Worm (Caenorhabditis elegans): Measurements from ENCODE around the gene rsf-1.
A peak's percentile ranks its signal among the peaks of the same experiment; 100 is the strongest.

rsf-1 gene

DNA sequence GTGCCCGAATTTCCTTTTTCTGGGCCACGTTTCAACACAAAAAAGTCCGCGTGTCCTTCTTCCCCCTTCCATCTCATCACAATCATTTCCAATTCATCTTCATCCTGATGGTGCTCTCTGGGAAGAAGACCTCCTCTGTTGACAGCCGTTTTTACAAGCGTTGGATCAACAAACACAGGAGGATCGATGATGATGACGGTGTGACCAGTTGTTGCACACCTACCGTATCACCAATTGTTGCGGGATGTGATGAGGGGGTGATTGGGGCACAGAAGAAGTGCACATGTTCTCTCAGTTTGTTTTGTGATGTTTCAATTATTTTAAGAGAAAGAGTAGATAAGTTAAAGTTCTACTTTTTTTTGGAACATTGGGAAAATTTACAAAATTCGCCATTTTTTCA lies 30.7 kb upstream of the rsf-1 start (continued):
- TF ChIP-seq unc-130 (tag; optimal IDR thresholded peaks at IDR 0.05) (peak; percentile 70), ama-1 (optimal IDR thresholded peaks at IDR 0.05) (no peak), isw-1 (GFP tag; IDR thresholded peaks at IDR 0.05) (no peak), lin-14 (GFP tag; optimal IDR thresholded peaks at IDR 0.05) (peak; percentile 52), grh-1 (GFP tag; IDR thresholded peaks at IDR 0.05) (no peak), rnt-1 (tag; optimal IDR thresholded peaks at IDR 0.05) (peak; percentile 76), nhr-11 (tag; optimal IDR thresholded peaks at IDR 0.05) (no peak), nhr-84 (tag; optimal IDR thresholded peaks at IDR 0.05) (no peak), ets-5 (GFP tag; IDR thresholded peaks at IDR 0.05) (no peak), unc-86 (tag; optimal IDR thresholded peaks at IDR 0.05) (no peak), mep-1 (tag; optimal IDR thresholded peaks at IDR 0.05) (no peak), efl-1 (optimal IDR thresholded peaks at IDR 0.05) (no peak), efl-1 (GFP tag; optimal IDR thresholded peaks at IDR 0.05 in 1 of 2) (peak in 1 of 2 experiments; percentile 37), fkh-8 (tag; optimal IDR thresholded peaks at IDR 0.05) (no peak), efl-3 (GFP tag; optimal IDR thresholded peaks at IDR 0.05) (no peak), lin-15B (tag; optimal IDR thresholded peaks at IDR 0.05) (no peak)

DNA sequence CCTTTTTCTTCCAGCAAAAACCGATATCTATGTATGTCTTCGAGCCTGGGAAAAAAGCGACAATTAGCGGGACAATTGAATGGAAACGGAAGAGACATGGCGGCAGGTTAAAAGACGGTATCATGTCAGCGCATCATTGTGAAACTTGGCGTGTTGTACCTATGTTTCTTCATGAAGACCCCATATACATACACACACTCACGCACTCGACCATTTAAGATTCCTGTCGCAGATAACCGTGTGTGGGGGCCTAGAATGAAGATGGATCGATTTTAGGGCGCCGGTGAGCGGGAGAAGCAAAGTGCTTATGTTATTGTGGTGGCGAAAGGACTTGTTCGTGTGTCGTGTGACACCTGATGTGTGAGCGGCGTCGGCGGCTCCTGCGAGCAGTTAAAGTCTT lies 29.3 kb upstream of the rsf-1 start:
- peak; percentile 10 for TF ChIP-seq rnt-1 (tag; optimal IDR thresholded peaks at IDR 0.05)
- no peak for TF ChIP-seq C34B4.2 (tag; optimal IDR thresholded peaks at IDR 0.05)

ce11 chrII:11279971-11280370 lies 26.2 kb upstream of the rsf-1 start:
- peak; percentile 1 for TF ChIP-seq nhr-90 (tag; optimal IDR thresholded peaks at IDR 0.05; ENCODE audit: poor library complexity)
- TF ChIP-seq efl-1 (optimal IDR thresholded peaks at IDR 0.05), result no peak
- TF ChIP-seq efl-1 (GFP tag; optimal IDR thresholded peaks at IDR 0.05 in 1 of 2), result no peak
- no peak for TF ChIP-seq aha-1 (tag; optimal IDR thresholded peaks at IDR 0.05)
- TF ChIP-seq rnt-1 (tag; optimal IDR thresholded peaks at IDR 0.05), result peak; percentile 14
- peak; percentile 6 for TF ChIP-seq tbx-2 (tag; optimal IDR thresholded peaks at IDR 0.05)
- TF ChIP-seq blmp-1 (tag; optimal IDR thresholded peaks at IDR 0.05), result peak; percentile 32
- no peak for TF ChIP-seq C04F5.9 (tag; optimal IDR thresholded peaks at IDR 0.05)
- no peak for TF ChIP-seq nhr-76 (tag; optimal IDR thresholded peaks at IDR 0.05)
- TF ChIP-seq lsy-2 (tag; optimal IDR thresholded peaks at IDR 0.05), result peak; percentile 12 to 45
- peak; percentile 56 for TF ChIP-seq nhr-85 (tag)
- peak; percentile 32 for TF ChIP-seq unc-130 (tag; optimal IDR thresholded peaks at IDR 0.05)

DNA sequence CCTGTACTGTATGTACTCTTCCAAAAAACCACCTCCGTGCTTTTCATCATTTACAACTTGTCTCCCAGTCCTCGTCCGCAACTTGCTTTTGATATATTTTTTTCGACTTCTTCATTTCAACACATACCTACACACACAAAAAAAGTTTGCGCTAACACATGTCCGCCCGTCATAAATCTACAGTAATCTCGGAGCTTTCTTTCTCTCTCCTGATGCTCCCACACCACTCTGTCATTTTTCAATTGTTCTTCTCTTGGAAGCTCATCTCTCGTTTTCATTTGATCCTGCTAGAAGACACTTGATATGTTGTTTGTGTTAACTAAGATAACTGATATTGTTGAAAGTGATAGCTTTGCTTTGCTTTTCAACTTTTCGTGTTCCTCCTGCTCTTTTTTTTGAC lies 25.0 kb upstream of the rsf-1 start:
- TF ChIP-seq nhr-85 (tag) (peak; percentile 54), rnt-1 (tag; optimal IDR thresholded peaks at IDR 0.05) (peak; percentile 54), snu-23 (GFP tag; optimal IDR thresholded peaks at IDR 0.05) (peak; percentile 1), ets-5 (GFP tag; IDR thresholded peaks at IDR 0.05) (no peak), unc-130 (tag; optimal IDR thresholded peaks at IDR 0.05) (peak; percentile 94), lsy-2 (tag; optimal IDR thresholded peaks at IDR 0.05) (peak; percentile 45 to 84), nhr-19 (GFP tag; conservative IDR thresholded peaks at IDR 0.05) (0 out of 2 replicates have a peak, but pooled peaks have one; percentile 12), ceh-63 (GFP tag; optimal IDR thresholded peaks at IDR 0.05) (no peak), nhr-76 (tag; optimal IDR thresholded peaks at IDR 0.05) (no peak), nhr-71 (tag; optimal IDR thresholded peaks at IDR 0.05) (peak; percentile 22), F16B12.6 (tag; optimal IDR thresholded peaks at IDR 0.05) (no peak)

DNA sequence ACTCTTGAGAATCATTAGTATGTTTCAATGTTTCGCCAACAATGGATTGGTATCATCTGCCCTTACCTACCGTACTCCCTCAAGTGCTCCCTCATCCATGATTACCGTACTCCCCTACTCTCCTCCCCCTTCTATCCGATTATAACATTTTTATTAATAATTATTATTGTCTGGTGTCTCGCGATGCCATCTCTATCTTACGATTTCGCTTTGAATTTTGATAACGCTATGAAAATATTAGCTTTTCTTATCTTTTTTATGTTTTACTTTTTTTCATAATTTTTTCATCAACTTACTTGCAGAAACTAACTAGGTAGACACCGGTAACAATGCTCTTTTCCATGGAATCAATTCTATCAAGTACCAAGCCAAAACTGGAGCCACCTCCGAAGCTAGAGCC lies 24.5 kb upstream of the rsf-1 start, which contains the start of gene unc-130:
TSS of gene unc-130 (plus strand) at position 301 of the 400 bp plus-strand sequence.
- TF ChIP-seq lin-15B (tag; optimal IDR thresholded peaks at IDR 0.05) (no peak), lir-3 (tag; optimal IDR thresholded peaks at IDR 0.05; ENCODE audit: poor library complexity) (no peak), skn-1 (tag; optimal IDR thresholded peaks at IDR 0.05) (no peak), unc-98 (GFP tag; IDR thresholded peaks at IDR 0.05) (no peak), fos-1 (tag; optimal IDR thresholded peaks at IDR 0.05) (no peak), C04F5.9 (tag; optimal IDR thresholded peaks at IDR 0.05) (no peak), ceh-63 (GFP tag; optimal IDR thresholded peaks at IDR 0.05) (no peak), ztf-4 (tag; optimal IDR thresholded peaks at IDR 0.05) (no peak), vab-15 (tag; optimal IDR thresholded peaks at IDR 0.05) (no peak), lsy-2 (tag; optimal IDR thresholded peaks at IDR 0.05) (no peak), nhr-237 (tag; optimal IDR thresholded peaks at IDR 0.05) (no peak), fkh-10 (GFP tag; optimal IDR thresholded peaks at IDR 0.05) (no peak)
